Worm (Caenorhabditis elegans) whole organism, early embryonic: ENCODE measurements around the gene npr-24.

Experiments used
- B0310.2 ChIP-seq: sonication (generic microtip); optimal IDR thresholded peaks from 2 replicates; lab custom pipeline; 2016; ENCODE audit warnings: mild to moderate bottlenecking, missing genetic modification characterization, missing compliant biosample characterization
- F13C5.2 ChIP-seq: sonication (generic microtip); optimal IDR thresholded peaks from 2 replicates; lab custom pipeline; 2017; ENCODE audit warnings: mild to moderate bottlenecking, missing genetic modification characterization, inconsistent platforms, missing compliant biosample characterization
- aly-1 ChIP-seq: sonication (generic microtip); optimal IDR thresholded peaks from 2 replicates; lab custom pipeline; 2016; ENCODE audit warnings: missing genetic modification characterization, missing compliant biosample characterization
- ama-1 ChIP-seq: fragments of 150-350 bp; optimal IDR thresholded peaks from 2 replicates; lab custom pipeline; 2014
- ceh-13 ChIP-seq: fragments of 200-800 bp; sonication (Bioruptor generic); optimal IDR thresholded peaks from 2 replicates; lab custom pipeline; 2018; ENCODE audit warnings: mild to moderate bottlenecking, missing genetic modification characterization, missing compliant biosample characterization
- ceh-36 ChIP-seq: sonication (generic microtip); optimal IDR thresholded peaks from 2 replicates; lab custom pipeline; 2016; ENCODE audit warnings: missing genetic modification characterization, inconsistent platforms, missing compliant biosample characterization
- ets-7 ChIP-seq: sonication (generic microtip); optimal IDR thresholded peaks from 2 replicates; lab custom pipeline; 2016; ENCODE audit warnings: missing genotype, missing genetic modification characterization, missing compliant biosample characterization
- flt-1 ChIP-seq: fragments of 200-800 bp; sonication (Bioruptor generic); IDR thresholded peaks from 2 replicates; pipeline ENCODE4 v1.3.6; 2022; ENCODE audit warnings: missing genetic modification characterization, missing compliant biosample characterization
- hmbx-1 ChIP-seq: sonication (generic microtip); optimal IDR thresholded peaks from 2 replicates; lab custom pipeline; 2016; ENCODE audit warnings: mild to moderate bottlenecking, missing genetic modification characterization, missing compliant biosample characterization
- hmg-4 ChIP-seq: fragments of 200-800 bp; sonication (Bioruptor generic); optimal IDR thresholded peaks from 2 replicates; lab custom pipeline; 2018; ENCODE audit warnings: mild to moderate bottlenecking, missing genetic modification characterization, missing compliant biosample characterization
- hnd-1 ChIP-seq: sonication (generic microtip); optimal IDR thresholded peaks from 2 replicates; lab custom pipeline; 2016; ENCODE audit warnings: missing genetic modification characterization, missing compliant biosample characterization
- pes-1 ChIP-seq: fragments of 200-800 bp; sonication (Bioruptor generic); IDR thresholded peaks from 2 replicates; pipeline ENCODE4 v1.3.6; 2022; ENCODE audit warnings: missing genetic modification reagents, missing genetic modification characterization, missing compliant biosample characterization
- scrt-1 ChIP-seq: fragments of 200-800 bp; sonication (Bioruptor generic); IDR thresholded peaks from 2 replicates; pipeline ENCODE4 v1.3.6; 2022; ENCODE audit warnings: missing genetic modification characterization, missing compliant biosample characterization
- sea-1 ChIP-seq: fragments of 200-800 bp; sonication (Bioruptor generic); conservative IDR thresholded peaks from 2 replicates; pipeline ENCODE4 v1.3.6; 2022; ENCODE audit warnings: missing genetic modification characterization, missing compliant biosample characterization
- tbx-11 ChIP-seq: fragments of 200-800 bp; sonication (Bioruptor generic); IDR thresholded peaks from 2 replicates; pipeline ENCODE4 v1.3.6; 2022; ENCODE audit warnings: missing genetic modification characterization, missing compliant biosample characterization
- tbx-37 ChIP-seq: fragments of 200-800 bp; sonication (Bioruptor generic); conservative IDR thresholded peaks from 2 replicates; pipeline ENCODE4 v1.3.6; 2022; ENCODE audit warnings: missing genetic modification reagents, missing genetic modification characterization, missing compliant biosample characterization
- tra-4 ChIP-seq: sonication (generic microtip); optimal IDR thresholded peaks from 2 replicates; lab custom pipeline; 2017; ENCODE audit warnings: missing genetic modification characterization, missing compliant biosample characterization

The npr-24 gene

ce11 chrX:17518293-17518692 is 31.7 kb upstream of the npr-24 start:
- TF ChIP-seq ceh-36 (tag; lab: Kevin White, UChicago) (no peak), scrt-1 (GFP tag; lab: Robert Waterston, UW) (no peak), ama-1 (lab: Kevin White, UChicago) (no peak), tra-4 (tag; lab: Kevin White, UChicago) (no peak), aly-1 (no peak), flt-1 (no peak), hmbx-1 (no peak), pes-1 (GFP tag; lab: Robert Waterston, UW) (no peak), hmg-4 (GFP tag; lab: Kevin White, UChicago) (no peak), tbx-11 (GFP tag; lab: Robert Waterston, UW) (no peak), ets-7 (tag; lab: Kevin White, UChicago) (no peak), ceh-13 (GFP tag; lab: Kevin White, UChicago) (no peak), hnd-1 (tag; lab: Kevin White, UChicago) (no peak), B0310.2 (tag; lab: Kevin White, UChicago) (no peak), F13C5.2 (tag; lab: Kevin White, UChicago) (no peak), sea-1 (GFP tag; lab: Robert Waterston, UW) (no peak), tbx-37 (no peak)

DNA sequence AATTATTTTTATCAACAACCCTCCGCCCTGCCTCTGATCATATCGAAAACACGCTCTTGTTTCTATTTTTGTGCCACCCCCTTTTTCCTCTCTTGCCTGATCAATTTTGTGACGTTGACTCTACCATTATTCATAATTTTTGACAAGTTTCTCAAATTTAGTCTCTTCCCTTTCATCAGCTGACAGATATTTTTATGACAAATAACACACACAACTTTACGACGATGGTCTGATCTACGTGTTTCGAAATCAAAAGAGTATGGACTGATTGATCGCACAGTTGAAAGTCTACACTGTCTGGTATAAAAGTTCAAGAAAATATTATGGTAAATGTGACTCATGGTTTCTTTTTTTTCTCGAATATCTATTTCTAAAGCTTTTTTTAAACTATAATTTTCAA is 31.2 kb upstream of the npr-24 start:
- no peak for TF ChIP-seq scrt-1 (GFP tag; lab: Robert Waterston, UW)
- TF ChIP-seq B0310.2 (tag; lab: Kevin White, UChicago), result no peak
- no peak for TF ChIP-seq ceh-36 (tag; lab: Kevin White, UChicago)
- no peak for TF ChIP-seq tbx-37
- TF ChIP-seq tra-4 (tag; lab: Kevin White, UChicago), result no peak
- no peak for TF ChIP-seq aly-1
- TF ChIP-seq hmbx-1, result no peak
- no peak for TF ChIP-seq ets-7 (tag; lab: Kevin White, UChicago)
- TF ChIP-seq ama-1 (lab: Kevin White, UChicago), result no peak
- no peak for TF ChIP-seq hnd-1 (tag; lab: Kevin White, UChicago)
- TF ChIP-seq tbx-11 (GFP tag; lab: Robert Waterston, UW), result no peak
- TF ChIP-seq hmg-4 (GFP tag; lab: Kevin White, UChicago), result no peak
- TF ChIP-seq pes-1 (GFP tag; lab: Robert Waterston, UW), result no peak
- TF ChIP-seq F13C5.2 (tag; lab: Kevin White, UChicago), result no peak
- no peak for TF ChIP-seq sea-1 (GFP tag; lab: Robert Waterston, UW)
- TF ChIP-seq ceh-13 (GFP tag; lab: Kevin White, UChicago), result no peak

ce11 chrX:17516941-17517340 is 30.3 kb upstream of the npr-24 start:
- no peak for TF ChIP-seq flt-1
- no peak for TF ChIP-seq ceh-36 (tag; lab: Kevin White, UChicago)
- no peak for TF ChIP-seq ceh-13 (GFP tag; lab: Kevin White, UChicago)
- TF ChIP-seq tra-4 (tag; lab: Kevin White, UChicago), result no peak
- no peak for TF ChIP-seq B0310.2 (tag; lab: Kevin White, UChicago)
- no peak for TF ChIP-seq ets-7 (tag; lab: Kevin White, UChicago)
- TF ChIP-seq hmbx-1, result no peak
- no peak for TF ChIP-seq hnd-1 (tag; lab: Kevin White, UChicago)
- no peak for TF ChIP-seq hmg-4 (GFP tag; lab: Kevin White, UChicago)
- no peak for TF ChIP-seq scrt-1 (GFP tag; lab: Robert Waterston, UW)
- TF ChIP-seq F13C5.2 (tag; lab: Kevin White, UChicago), result no peak
- TF ChIP-seq tbx-37, result no peak
- TF ChIP-seq tbx-11 (GFP tag; lab: Robert Waterston, UW), result no peak

ce11 chrX:17516461-17516860 is 29.8 kb upstream of the npr-24 start:
- TF ChIP-seq pes-1 (GFP tag; lab: Robert Waterston, UW) (no peak), ceh-13 (GFP tag; lab: Kevin White, UChicago) (no peak), sea-1 (GFP tag; lab: Robert Waterston, UW) (no peak), ets-7 (tag; lab: Kevin White, UChicago) (no peak), F13C5.2 (tag; lab: Kevin White, UChicago) (no peak), B0310.2 (tag; lab: Kevin White, UChicago) (no peak), tbx-37 (no peak), ama-1 (lab: Kevin White, UChicago) (no peak), tra-4 (tag; lab: Kevin White, UChicago) (no peak), aly-1 (no peak), hnd-1 (tag; lab: Kevin White, UChicago) (no peak), scrt-1 (GFP tag; lab: Robert Waterston, UW) (no peak), ceh-36 (tag; lab: Kevin White, UChicago) (no peak), hmbx-1 (no peak), flt-1 (no peak), tbx-11 (GFP tag; lab: Robert Waterston, UW) (no peak)

ce11 chrX:17515207-17515902 is 28.7 kb upstream of the npr-24 start:
- TF ChIP-seq F13C5.2 (tag; lab: Kevin White, UChicago) (no peak), flt-1 (no peak), ceh-13 (GFP tag; lab: Kevin White, UChicago) (no peak), hmbx-1 (no peak), ceh-36 (tag; lab: Kevin White, UChicago) (no peak), hmg-4 (GFP tag; lab: Kevin White, UChicago) (no peak), scrt-1 (GFP tag; lab: Robert Waterston, UW) (no peak), pes-1 (GFP tag; lab: Robert Waterston, UW) (no peak), aly-1 (no peak), ets-7 (tag; lab: Kevin White, UChicago) (no peak), hnd-1 (tag; lab: Kevin White, UChicago) (no peak), tbx-37 (no peak)

DNA sequence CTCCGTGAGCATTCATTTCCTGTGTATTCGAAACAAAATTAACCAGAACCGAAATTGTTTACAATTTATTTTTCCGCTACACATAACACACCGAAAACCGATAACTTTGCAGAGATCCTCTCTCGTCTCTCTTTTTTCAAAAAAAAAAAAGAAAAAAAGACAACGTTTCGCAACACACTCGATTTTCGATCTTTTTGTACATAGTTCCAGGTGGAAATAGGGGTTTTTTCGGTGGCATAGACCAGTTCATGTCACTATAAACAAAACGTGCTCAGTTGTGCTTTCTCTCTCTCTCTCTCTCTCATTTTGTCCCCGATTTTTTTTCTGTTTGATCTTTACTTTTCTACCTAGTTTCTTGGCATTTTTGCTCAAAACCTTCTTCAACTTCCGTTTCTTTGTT is 27.8 kb upstream of the npr-24 start:
- TF ChIP-seq scrt-1 (GFP tag; lab: Robert Waterston, UW) (no peak), ets-7 (tag; lab: Kevin White, UChicago) (no peak), hnd-1 (tag; lab: Kevin White, UChicago) (no peak), flt-1 (no peak), ceh-13 (GFP tag; lab: Kevin White, UChicago) (no peak), tbx-11 (GFP tag; lab: Robert Waterston, UW) (no peak), aly-1 (no peak), B0310.2 (tag; lab: Kevin White, UChicago) (no peak), tbx-37 (no peak), sea-1 (GFP tag; lab: Robert Waterston, UW) (no peak), tra-4 (tag; lab: Kevin White, UChicago) (no peak), ama-1 (lab: Kevin White, UChicago) (no peak), hmbx-1 (no peak), hmg-4 (GFP tag; lab: Kevin White, UChicago) (no peak), F13C5.2 (tag; lab: Kevin White, UChicago) (no peak), pes-1 (GFP tag; lab: Robert Waterston, UW) (no peak), ceh-36 (tag; lab: Kevin White, UChicago) (no peak)
